Fruit fly (Drosophila melanogaster) whole organism: ENCODE results near the gene CG7806.

Experiments
- CG8478 ChIP-seq: fragments of >200 bp; optimal IDR thresholded peaks from 2 replicates; lab custom pipeline; 2018; ENCODE audit warnings: inconsistent platforms
- Dll ChIP-seq: fragments of >200 bp; optimal IDR thresholded peaks from 2 replicates; lab custom pipeline; 2017
- EcR ChIP-seq, 2 experiments: fragments of >200 bp; optimal IDR thresholded peaks; 2 replicates each; lab custom pipeline; 2017; ENCODE audit warnings: missing biosample characterization in 2 of 2, missing genetic modification characterization in 2 of 2, missing genetic modification reagents in 2 of 2
- pan ChIP-seq: fragments of >200 bp; optimal IDR thresholded peaks from 2 replicates; lab custom pipeline; 2017
- psq ChIP-seq: fragments of >200 bp; optimal IDR thresholded peaks from 2 replicates; lab custom pipeline; 2017
- usp ChIP-seq: fragments of >200 bp; optimal IDR thresholded peaks from 2 replicates; lab custom pipeline; 2017; ENCODE audit warnings: missing biosample characterization, missing genetic modification characterization, mixed read lengths

Gene CG7806

dm6 chr2L:8296395-8296794, 14.8 kb upstream of the CG7806 start:
- TF ChIP-seq pan (lab: Kevin White, UChicago) (no peak), usp (GFP tag; lab: Kevin White, UChicago) (no peak)

- TF ChIP-seq usp (GFP tag; lab: Kevin White, UChicago) = no peak
- TF ChIP-seq Dll (lab: Kevin White, UChicago) = no peak
- no peak for TF ChIP-seq CG8478 (lab: Kevin White, UChicago)
- TF ChIP-seq pan (lab: Kevin White, UChicago) = no peak
- TF ChIP-seq EcR (GFP tag; optimal IDR thresholded peaks at IDR 0.05; lab: Kevin White, UChicago) = no peak
- no peak for TF ChIP-seq psq (lab: Kevin White, UChicago)
Measured at dm6 chr2L:8297070-8297469, 14.1 kb upstream of the CG7806 start.

DNA sequence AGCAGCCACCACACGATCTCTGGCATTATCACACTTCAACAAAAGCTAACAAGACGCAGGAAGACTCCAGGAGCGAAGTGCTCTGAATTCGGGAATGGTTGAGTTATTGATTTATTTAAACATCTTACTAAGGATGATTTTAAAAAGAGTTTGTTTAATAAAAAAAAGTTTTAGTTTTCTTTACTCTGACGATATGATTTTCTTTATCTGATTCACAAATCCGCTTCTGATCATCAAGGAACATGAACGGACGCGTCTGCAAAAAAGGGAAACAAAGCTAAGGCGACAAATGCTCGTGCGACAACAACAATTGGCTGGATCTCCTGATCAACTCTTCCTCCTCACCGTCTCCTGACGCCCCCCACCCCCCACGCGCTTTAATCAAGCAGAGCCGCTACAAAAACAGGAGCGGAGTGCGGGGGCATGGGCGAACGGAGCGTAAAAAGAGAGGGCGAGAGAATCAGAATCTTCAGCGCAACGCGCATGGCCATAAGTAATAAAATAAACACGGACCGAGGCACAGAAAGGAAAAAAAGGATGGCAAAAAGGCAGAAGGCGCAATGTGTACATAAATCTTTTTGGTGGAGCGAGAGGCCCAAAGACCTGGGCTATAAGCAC, 11.9 kb upstream of the CG7806 start:
- TF ChIP-seq CG8478 (lab: Kevin White, UChicago) (no peak), EcR (GFP tag; optimal IDR thresholded peaks at IDR 0.05; lab: Kevin White, UChicago) (no peak), pan (lab: Kevin White, UChicago) (no peak), Dll (lab: Kevin White, UChicago) (no peak), psq (lab: Kevin White, UChicago) (no peak), usp (GFP tag; lab: Kevin White, UChicago) (no peak)

dm6 chr2L:8300220-8301167, 10.7 kb upstream of the CG7806 start, which contains the start of gene Btk:
Gene Btk (minus strand): TSS chr2L:8301079.
- no peak for TF ChIP-seq psq (lab: Kevin White, UChicago)
- TF ChIP-seq EcR (GFP tag; optimal IDR thresholded peaks at IDR 0.05; lab: Kevin White, UChicago) = peak in 1 of 2 experiments; percentile 25
- TF ChIP-seq CG8478 (lab: Kevin White, UChicago) = no peak
- no peak for TF ChIP-seq pan (lab: Kevin White, UChicago)
- TF ChIP-seq Dll (lab: Kevin White, UChicago) = no peak
- no peak for TF ChIP-seq usp (GFP tag; lab: Kevin White, UChicago)

DNA sequence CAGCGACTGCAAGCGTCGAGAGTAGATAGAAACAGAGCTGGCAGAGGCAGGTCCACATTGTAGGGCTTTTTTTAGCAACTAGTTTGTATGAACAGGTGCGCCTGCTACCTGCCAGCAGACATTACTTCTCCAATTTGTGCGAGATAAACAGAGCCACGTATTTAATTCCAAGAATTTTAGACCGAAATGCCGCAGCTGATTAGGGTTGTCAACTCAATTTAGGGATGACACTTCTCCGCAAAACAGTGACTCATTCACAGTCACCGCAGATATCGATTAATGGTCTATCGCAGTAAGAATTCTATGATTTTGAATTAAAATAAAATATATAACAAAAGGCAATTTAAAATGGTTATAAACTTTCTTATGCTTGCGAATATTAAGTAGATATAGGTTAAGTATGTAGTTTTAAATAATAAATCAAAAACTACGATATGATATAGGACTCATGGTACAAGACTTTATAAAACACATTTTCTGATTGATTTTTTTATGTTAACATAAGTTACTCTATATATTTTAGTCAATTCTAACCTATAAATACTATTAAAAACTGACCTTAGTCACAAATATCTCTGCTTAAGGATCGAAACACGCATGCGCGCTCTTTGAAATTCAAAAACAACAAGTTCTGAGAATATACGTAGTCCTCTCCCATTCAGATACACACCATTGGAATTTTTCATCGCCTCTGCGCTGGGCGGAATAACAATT, 8.3 kb upstream of the CG7806 start, which contains the start of the genes wol and Scgalpha:
Gene wol (minus strand): TSS at position 220 of the 714 bp plus-strand sequence.
Gene Scgalpha (plus strand): TSS at position 664 of the 714 bp plus-strand sequence.
- TF ChIP-seq Dll (lab: Kevin White, UChicago) (no peak), EcR (GFP tag; optimal IDR thresholded peaks at IDR 0.05; lab: Kevin White, UChicago) (no peak), pan (lab: Kevin White, UChicago) (no peak), CG8478 (lab: Kevin White, UChicago) (no peak), psq (lab: Kevin White, UChicago) (no peak), usp (GFP tag; lab: Kevin White, UChicago) (no peak)

DNA sequence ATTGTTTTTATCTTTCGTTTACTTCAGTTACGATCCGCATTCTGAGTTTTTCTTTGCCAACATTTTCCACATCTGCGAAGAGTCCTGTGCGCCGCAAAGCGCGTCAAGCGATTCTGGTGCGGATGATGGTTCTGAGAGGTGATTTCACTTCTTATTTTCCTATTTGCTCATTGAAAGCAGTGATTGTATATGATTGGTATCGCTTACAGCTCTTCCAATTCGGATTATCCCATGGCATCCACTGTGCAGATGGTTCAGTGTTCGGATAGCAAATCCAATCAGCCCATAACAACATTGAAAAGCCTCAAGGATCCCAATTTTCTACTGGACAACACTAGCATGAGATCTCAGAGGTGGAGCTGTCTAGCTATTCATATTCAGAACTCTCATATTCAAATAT, 6.6 kb upstream of the CG7806 start:
- TF ChIP-seq CG8478 (lab: Kevin White, UChicago) = no peak
- TF ChIP-seq Dll (lab: Kevin White, UChicago) = no peak
- no peak for TF ChIP-seq pan (lab: Kevin White, UChicago)
- no peak for TF ChIP-seq psq (lab: Kevin White, UChicago)
- no peak for TF ChIP-seq EcR (GFP tag; optimal IDR thresholded peaks at IDR 0.05; lab: Kevin White, UChicago)
- TF ChIP-seq usp (GFP tag; lab: Kevin White, UChicago) = no peak

dm6 chr2L:8305409-8305808, 5.8 kb upstream of the CG7806 start, which contains the start of gene CG7840:
Gene CG7840 (plus strand): TSS chr2L:8305586.
- TF ChIP-seq usp (GFP tag; lab: Kevin White, UChicago) = no peak
- no peak for TF ChIP-seq Dll (lab: Kevin White, UChicago)
- TF ChIP-seq CG8478 (lab: Kevin White, UChicago) = no peak
- no peak for TF ChIP-seq EcR (GFP tag; optimal IDR thresholded peaks at IDR 0.05; lab: Kevin White, UChicago)
- TF ChIP-seq psq (lab: Kevin White, UChicago) = no peak
- TF ChIP-seq pan (lab: Kevin White, UChicago) = no peak

DNA sequence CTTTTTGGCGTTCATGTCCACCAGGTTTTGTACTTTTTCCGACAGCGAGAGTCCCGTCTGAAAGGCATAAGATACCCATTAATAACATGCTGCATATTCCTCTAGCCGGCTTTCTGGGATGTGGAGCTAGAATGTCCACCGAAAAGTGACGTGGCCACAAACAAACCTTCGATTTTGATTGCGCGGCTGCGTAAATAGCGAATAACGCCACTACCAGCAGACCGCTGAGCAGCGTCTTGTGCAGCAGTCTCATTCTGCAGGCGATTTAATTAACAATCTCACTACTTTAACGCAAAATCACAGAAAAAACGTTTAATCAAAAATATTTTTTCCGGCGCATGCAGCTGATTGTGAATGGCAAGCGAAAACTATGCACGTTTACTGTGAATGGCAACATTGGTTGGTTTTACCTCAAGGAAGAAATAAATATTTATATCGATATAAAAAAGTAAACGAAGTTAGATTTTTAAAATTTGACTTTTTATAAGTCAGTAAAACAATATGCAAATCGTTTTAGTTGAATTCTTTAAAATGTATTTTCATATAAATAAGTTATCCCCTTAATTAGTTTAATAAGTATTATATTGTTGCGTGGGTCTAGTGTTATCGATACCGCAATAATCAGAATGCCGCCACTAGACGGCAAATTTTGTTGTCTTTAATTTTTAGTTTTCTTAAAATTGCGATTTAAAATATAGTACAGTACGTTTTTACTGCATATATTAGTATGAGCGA, 3.2 kb upstream of the CG7806 start, which contains the start of the genes Ostgamma and Mettl14:
Gene Ostgamma (minus strand): TSS at position 376 of the 735 bp plus-strand sequence.
Gene Mettl14 (plus strand): TSS at position 611 of the 735 bp plus-strand sequence.
- TF ChIP-seq CG8478 (lab: Kevin White, UChicago) (no peak), usp (GFP tag; lab: Kevin White, UChicago) (no peak), pan (lab: Kevin White, UChicago) (no peak), EcR (GFP tag; optimal IDR thresholded peaks at IDR 0.05; lab: Kevin White, UChicago) (no peak), Dll (lab: Kevin White, UChicago) (no peak), psq (lab: Kevin White, UChicago) (no peak)

DNA sequence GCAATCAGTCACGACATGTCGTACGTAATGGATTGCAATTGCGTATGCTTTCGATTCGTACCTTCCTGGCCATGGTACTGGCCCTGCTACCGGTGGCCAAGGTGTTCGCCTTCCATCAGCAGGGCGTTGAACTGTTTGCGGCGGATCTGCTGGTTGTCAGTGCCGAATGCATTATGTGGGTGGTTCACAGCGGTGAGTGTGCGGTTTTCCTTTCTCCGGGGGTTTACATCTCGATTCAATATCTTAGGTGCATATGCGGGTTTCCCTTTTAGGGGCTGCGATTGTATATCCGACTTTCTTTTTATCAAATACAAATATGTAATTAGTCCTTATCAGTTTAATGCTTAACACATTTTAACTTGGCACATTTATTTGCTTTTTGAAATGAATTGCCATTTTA, 542 bp downstream of the CG7806 start:
- TF ChIP-seq pan (lab: Kevin White, UChicago) = no peak
- TF ChIP-seq psq (lab: Kevin White, UChicago) = no peak
- TF ChIP-seq EcR (GFP tag; optimal IDR thresholded peaks at IDR 0.05; lab: Kevin White, UChicago) = no peak
- no peak for TF ChIP-seq CG8478 (lab: Kevin White, UChicago)
- TF ChIP-seq Dll (lab: Kevin White, UChicago) = no peak
- TF ChIP-seq usp (GFP tag; lab: Kevin White, UChicago) = no peak
